Worm (Caenorhabditis elegans) whole organism, mixed stage, embryonic: ENCODE data around the gene srsx-27.

Experiments
- bed-3 ChIP-seq: fragments of 200-800 bp; sonication (Bioruptor generic); optimal IDR thresholded peaks from 3 replicates; lab custom pipeline; 2018; ENCODE audit warnings: mild to moderate bottlenecking, missing genetic modification characterization, moderate library complexity, missing compliant biosample characterization
- blmp-1 ChIP-seq: fragments of 150-350 bp; optimal IDR thresholded peaks from 2 replicates; lab custom pipeline; 2014; ENCODE audit warnings: missing biosample characterization, missing genetic modification characterization
- ceh-43 ChIP-seq: fragments of 200-800 bp; sonication (Bioruptor generic); optimal IDR thresholded peaks from 2 replicates; lab custom pipeline; 2018; ENCODE audit warnings: mild to moderate bottlenecking, missing genetic modification characterization, moderate library complexity, missing compliant biosample characterization
- hlh-1 ChIP-seq: fragments of 150-350 bp; optimal IDR thresholded peaks from 2 replicates; lab custom pipeline; 2014; ENCODE audit warnings: missing biosample characterization, missing genetic modification reagents, missing genetic modification characterization
- lsy-2 ChIP-seq: fragments of 150-350 bp; optimal IDR thresholded peaks from 2 replicates; lab custom pipeline; 2014; ENCODE audit warnings: missing biosample characterization, missing genetic modification characterization
- mep-1 ChIP-seq: fragments of 150-350 bp; optimal IDR thresholded peaks from 2 replicates; lab custom pipeline; 2017; ENCODE audit warnings: missing biosample characterization, missing genetic modification reagents, missing genetic modification characterization, inconsistent platforms
- pha-4 ChIP-seq: fragments of 150-350 bp; optimal IDR thresholded peaks from 2 replicates; lab custom pipeline; 2018; ENCODE audit warnings: missing biosample characterization, missing genetic modification reagents, missing genetic modification characterization
- snpc-4 ChIP-seq: fragments of 150-350 bp; optimal IDR thresholded peaks from 2 replicates; lab custom pipeline; 2014; ENCODE audit warnings: missing biosample characterization, missing genetic modification characterization
- tbx-8 ChIP-seq: fragments of 200-800 bp; sonication (Bioruptor generic); optimal IDR thresholded peaks from 2 replicates; lab custom pipeline; 2018; ENCODE audit warnings: mild to moderate bottlenecking, missing genetic modification characterization, moderate library complexity, missing compliant biosample characterization
- unc-62 ChIP-seq: fragments of 150-350 bp; optimal IDR thresholded peaks from 2 replicates; lab custom pipeline; 2014; ENCODE audit warnings: missing biosample characterization, missing genetic modification reagents, missing genetic modification characterization

ce11 chrV:10190081-10190556 lies 40.3 kb downstream of the srsx-27 start, which contains the start of gene ZK856.5:
- TF ChIP-seq blmp-1 (tag; lab: Kevin White, UChicago) (no peak), ceh-43 (GFP tag; lab: Kevin White, UChicago) (no peak), pha-4 (tag; lab: Kevin White, UChicago) (no peak), tbx-8 (GFP tag; lab: Kevin White, UChicago) (no peak), hlh-1 (tag; lab: Kevin White, UChicago) (no peak), bed-3 (GFP tag; lab: Kevin White, UChicago) (no peak), snpc-4 (tag; lab: Kevin White, UChicago) (no peak), unc-62 (GFP tag; lab: Kevin White, UChicago) (no peak), lsy-2 (tag; lab: Kevin White, UChicago) (no peak), mep-1 (tag; lab: Kevin White, UChicago) (no peak)
